Fruit fly (Drosophila melanogaster) whole organism, adult: ENCODE data around the gene CG7906.

ENCODE experiments used
- cic ChIP-seq: fragments of 200-800 bp; sonication (Bioruptor generic); optimal IDR thresholded peaks from 2 replicates; lab custom pipeline; 2017; ENCODE audit warnings: missing biosample characterization, mild to moderate bottlenecking, missing genetic modification characterization, moderate library complexity
- toe ChIP-seq: fragments of 200-800 bp; sonication (Bioruptor generic); optimal IDR thresholded peaks from 2 replicates; lab custom pipeline; 2016; ENCODE audit warnings: missing biosample characterization, missing genetic modification characterization

dm6 chr3L:14262770-14263169 is 26.3 kb downstream of the CG7906 start:
- no peak for TF ChIP-seq toe
- TF ChIP-seq cic (GFP tag; lab: Kevin White, UChicago) = no peak
